Worm (Caenorhabditis elegans) whole organism, late embryonic: ENCODE measurements around the gene atg-3.
"Not testable (repeated sequence)": the region's sequence is repeated elsewhere in the genome, so short reads cannot be mapped to it uniquely, and the experiment has no call there.

Source experiments
- K09A11.1 ChIP-seq: sonication (generic microtip); optimal IDR thresholded peaks from 2 replicates; lab custom pipeline; 2017; ENCODE audit warnings: antibody characterized with exemption, mild to moderate bottlenecking, missing genetic modification characterization, missing compliant biosample characterization; ENCODE audit not compliant: insufficient read depth
- ama-1 ChIP-seq: fragments of 150-350 bp; optimal IDR thresholded peaks from 2 replicates; lab custom pipeline; 2014
- ceh-14 ChIP-seq: sonication (generic microtip); optimal IDR thresholded peaks from 2 replicates; lab custom pipeline; 2016; ENCODE audit warnings: missing genotype, missing genetic modification characterization, missing compliant biosample characterization
- ceh-19 ChIP-seq: fragments of 200-800 bp; sonication (Bioruptor generic); optimal IDR thresholded peaks from 2 replicates; lab custom pipeline; 2018; ENCODE audit warnings: mild to moderate bottlenecking, missing genetic modification characterization, missing compliant biosample characterization
- ceh-22 ChIP-seq: sonication (generic microtip); optimal IDR thresholded peaks from 2 replicates; lab custom pipeline; 2017; ENCODE audit warnings: missing biosample characterization, missing genetic modification characterization
- ceh-31 ChIP-seq: sonication (generic microtip); optimal IDR thresholded peaks from 2 replicates; lab custom pipeline; 2016; ENCODE audit warnings: missing genetic modification characterization, missing compliant biosample characterization
- ceh-6 ChIP-seq: fragments of 200-800 bp; sonication (Bioruptor generic); optimal IDR thresholded peaks from 2 replicates; lab custom pipeline; 2018; ENCODE audit warnings: mild to moderate bottlenecking, missing genetic modification characterization, missing compliant biosample characterization
- ceh-9 ChIP-seq: sonication (generic microtip); optimal IDR thresholded peaks from 2 replicates; lab custom pipeline; 2016; ENCODE audit warnings: mild to moderate bottlenecking, missing genetic modification characterization, inconsistent platforms, missing compliant biosample characterization
- dmd-4 ChIP-seq: sonication (generic microtip); optimal IDR thresholded peaks from 2 replicates; lab custom pipeline; 2016; ENCODE audit warnings: borderline replicate concordance, missing genetic modification characterization, missing compliant biosample characterization
- elt-2 ChIP-seq: sonication (generic microtip); optimal IDR thresholded peaks from 2 replicates; lab custom pipeline; 2016; ENCODE audit warnings: missing genetic modification reagents, missing genetic modification characterization, missing compliant biosample characterization
- elt-4 ChIP-seq: sonication (generic microtip); optimal IDR thresholded peaks from 2 replicates; lab custom pipeline; 2016; ENCODE audit warnings: missing genetic modification characterization, missing compliant biosample characterization
- fkh-10 ChIP-seq: fragments of 150-350 bp; optimal IDR thresholded peaks from 2 replicates; lab custom pipeline; 2014; ENCODE audit warnings: missing biosample characterization, missing genetic modification reagents, missing genetic modification characterization
- gmeb-2 ChIP-seq: sonication (generic microtip); optimal IDR thresholded peaks from 2 replicates; lab custom pipeline; 2016; ENCODE audit warnings: missing genetic modification characterization, inconsistent platforms, missing compliant biosample characterization
- hlh-15 ChIP-seq: sonication (generic microtip); optimal IDR thresholded peaks from 2 replicates; lab custom pipeline; 2016; ENCODE audit warnings: missing genetic modification characterization, missing compliant biosample characterization
- hlh-30 ChIP-seq: sonication (generic microtip); optimal IDR thresholded peaks from 2 replicates; lab custom pipeline; 2017; ENCODE audit warnings: antibody characterized with exemption, missing genetic modification characterization, missing compliant biosample characterization; ENCODE audit not compliant: insufficient read depth
- hlh-8 ChIP-seq: sonication (generic microtip); optimal IDR thresholded peaks from 2 replicates; lab custom pipeline; 2016; ENCODE audit warnings: missing genotype, missing genetic modification characterization, missing compliant biosample characterization
- lin-11 ChIP-seq: fragments of 200-800 bp; sonication (Bioruptor generic); optimal IDR thresholded peaks from 2 replicates; lab custom pipeline; 2018; ENCODE audit warnings: mild to moderate bottlenecking, missing genetic modification characterization, missing compliant biosample characterization
- madf-2 ChIP-seq: sonication (generic microtip); optimal IDR thresholded peaks from 2 replicates; lab custom pipeline; 2017; ENCODE audit warnings: missing genetic modification characterization, missing compliant biosample characterization
- mec-3 ChIP-seq: sonication (generic microtip); optimal IDR thresholded peaks from 2 replicates; lab custom pipeline; 2016; ENCODE audit warnings: borderline replicate concordance, missing genetic modification characterization, missing compliant biosample characterization
- nhr-232 ChIP-seq: sonication (generic microtip); optimal IDR thresholded peaks from 2 replicates; lab custom pipeline; 2016; ENCODE audit warnings: missing genetic modification characterization, missing compliant biosample characterization
- odd-2 ChIP-seq: sonication (generic microtip); optimal IDR thresholded peaks from 2 replicates; lab custom pipeline; 2017; ENCODE audit warnings: antibody characterized with exemption, mild to moderate bottlenecking, missing genetic modification characterization, missing compliant biosample characterization
- pag-3 ChIP-seq: sonication (generic microtip); optimal IDR thresholded peaks from 2 replicates; lab custom pipeline; 2016; ENCODE audit warnings: missing compliant biosample characterization, missing genetic modification characterization, borderline replicate concordance
- pat-9 ChIP-seq: fragments of 200-800 bp; sonication (Bioruptor generic); optimal IDR thresholded peaks from 2 replicates; lab custom pipeline; 2018; ENCODE audit warnings: mild to moderate bottlenecking, missing genetic modification characterization, moderate library complexity, missing compliant biosample characterization
- pha-2 ChIP-seq: sonication (generic microtip); optimal IDR thresholded peaks from 2 replicates; lab custom pipeline; 2017; ENCODE audit warnings: mild to moderate bottlenecking, missing genetic modification characterization, missing compliant biosample characterization
- pros-1 ChIP-seq: fragments of 150-350 bp; optimal IDR thresholded peaks from 2 replicates; lab custom pipeline; 2014; ENCODE audit warnings: missing biosample characterization, missing genetic modification reagents, missing genetic modification characterization
- ref-2 ChIP-seq: sonication (generic microtip); optimal IDR thresholded peaks from 2 replicates; lab custom pipeline; 2016; ENCODE audit warnings: missing genetic modification characterization, missing compliant biosample characterization
- rnt-1 ChIP-seq: sonication (generic microtip); optimal IDR thresholded peaks from 2 replicates; lab custom pipeline; 2016; ENCODE audit warnings: missing genetic modification characterization, missing compliant biosample characterization
- sox-4 ChIP-seq: sonication (generic microtip); optimal IDR thresholded peaks from 2 replicates; lab custom pipeline; 2017; ENCODE audit warnings: mild to moderate bottlenecking, missing genetic modification characterization, inconsistent platforms, missing compliant biosample characterization
- unc-3 ChIP-seq, 2 experiments: fragments of 200-800 bp in 1 of 2; sonication (Bioruptor generic) in 1 of 2; sonication (generic microtip) in 1 of 2; conservative IDR thresholded peaks in 1 of 2; optimal IDR thresholded peaks in 1 of 2; 2 replicates each; pipeline versions ENCODE4 v1.3.6 to Lab custom; 2016 to 2022; ENCODE audit warnings: missing compliant biosample characterization in 2 of 2, missing genetic modification characterization in 2 of 2, missing genetic modification reagents in 1 of 2
- unc-42 ChIP-seq: sonication (generic microtip); optimal IDR thresholded peaks from 2 replicates; lab custom pipeline; 2016; ENCODE audit warnings: missing genotype, missing genetic modification characterization, missing compliant biosample characterization
- ztf-16 ChIP-seq: sonication (generic microtip); optimal IDR thresholded peaks from 2 replicates; lab custom pipeline; 2017; ENCODE audit warnings: missing genetic modification characterization, missing compliant biosample characterization

The atg-3 gene

DNA sequence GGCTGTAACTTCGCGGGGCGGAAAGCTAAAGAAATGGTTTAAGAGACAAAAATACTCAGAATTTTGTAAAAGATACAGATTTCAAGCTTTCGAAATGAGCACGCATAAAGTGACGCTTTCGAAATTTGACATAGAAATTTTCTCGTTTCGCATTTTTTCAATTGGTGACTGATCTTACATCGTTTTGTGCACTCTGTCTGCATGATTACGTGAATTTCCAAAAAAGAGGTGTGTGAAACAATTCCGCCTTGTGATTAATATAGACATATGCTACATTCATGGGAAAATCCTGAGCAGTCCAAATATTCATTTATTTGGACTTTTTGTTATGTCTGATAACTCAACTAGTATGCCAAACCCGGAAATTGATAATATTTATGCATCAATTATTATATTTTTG, 35.4 kb downstream of the atg-3 start, which contains the start of gene srx-12:
TSS of gene srx-12 (plus strand) at position 301 of the 400 bp plus-strand sequence.
- TF ChIP-seq unc-3 (GFP tag; conservative IDR thresholded peaks at IDR 0.05; lab: Robert Waterston, UW) (no peak), unc-3 (tag; optimal IDR thresholded peaks at IDR 0.05; lab: Kevin White, UChicago) (no peak), ztf-16 (tag; lab: Kevin White, UChicago) (no peak), ama-1 (lab: Kevin White, UChicago) (no peak)

DNA sequence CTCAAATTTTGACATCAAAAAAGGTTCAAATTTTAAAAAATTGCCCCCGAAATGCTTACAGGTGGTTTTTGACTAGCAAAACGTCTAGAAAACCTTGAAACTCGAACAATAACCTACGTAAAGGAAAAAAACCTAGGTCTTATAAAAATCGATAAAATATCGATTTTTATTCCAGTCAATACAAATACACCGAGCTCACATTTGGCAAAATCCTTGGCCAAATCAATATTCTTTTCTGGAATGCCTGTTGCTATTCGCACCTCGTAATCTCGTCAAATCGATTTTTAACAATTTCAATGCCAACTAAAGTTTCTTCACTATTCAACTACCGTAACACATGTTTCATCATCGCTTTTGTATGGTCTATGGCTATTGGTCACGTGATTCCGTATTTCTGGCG, 36.7 kb downstream of the atg-3 start:
- TF ChIP-seq pag-3 (tag; lab: Kevin White, UChicago): no peak
- TF ChIP-seq pat-9 (tag; lab: Kevin White, UChicago): no peak
- TF ChIP-seq hlh-30 (tag; lab: Kevin White, UChicago): peak; percentile 66
- TF ChIP-seq, all 69 proteins: peak for 1

DNA sequence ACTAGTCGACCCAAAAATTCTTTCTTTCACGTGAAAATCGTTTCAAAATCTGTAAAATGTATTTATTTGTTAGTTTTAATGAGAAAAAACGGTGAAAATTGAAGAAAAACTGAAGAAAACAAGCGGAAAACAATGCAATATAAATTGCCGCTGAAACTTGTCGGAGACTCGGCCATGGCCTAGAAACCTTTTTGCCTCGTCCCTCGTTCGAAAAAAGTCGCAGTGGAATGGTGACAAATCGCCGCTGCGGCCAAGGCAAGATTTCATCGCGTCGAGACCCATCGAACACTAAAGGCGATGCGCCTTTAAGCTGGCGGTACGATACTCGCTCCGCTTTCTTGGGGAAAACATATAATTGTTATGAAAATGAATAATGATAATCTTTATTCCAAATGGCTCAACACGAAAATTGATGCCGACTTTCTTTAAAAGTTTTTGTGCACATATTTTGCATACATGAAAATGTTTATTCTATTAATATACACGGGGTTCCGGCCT, 41.4 kb downstream of the atg-3 start, which contains the start of gene Y55F3AM.21:
TSS of gene Y55F3AM.21 (minus strand) at position 51 of the 498 bp plus-strand sequence.
- not testable (repeated sequence) for TF ChIP-seq nhr-232; mec-3 (tag; lab: Kevin White, UChicago); K09A11.1

DNA sequence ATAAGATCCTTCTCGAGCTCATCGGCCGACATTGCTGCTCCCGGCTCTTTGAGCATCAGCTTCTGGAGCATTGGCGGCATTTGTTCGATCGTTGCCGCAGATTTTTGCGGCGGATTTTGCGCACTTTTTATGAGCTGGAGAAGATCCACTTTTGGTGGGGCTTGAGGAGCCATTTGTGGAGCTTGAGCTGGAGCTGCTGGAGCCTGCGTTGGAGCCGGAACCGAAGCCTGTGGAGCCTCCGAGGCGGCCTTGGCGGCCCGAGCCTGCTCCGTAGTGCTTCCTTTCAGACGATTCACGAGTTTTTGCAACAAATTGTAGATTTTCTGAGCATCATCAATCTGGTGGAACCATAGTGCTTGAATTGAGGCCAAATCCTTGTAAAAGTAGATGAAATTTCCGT, 43.7 kb downstream of the atg-3 start:
- TF ChIP-seq hlh-15 (tag; lab: Kevin White, UChicago) (no peak), madf-2 (no peak), odd-2 (no peak), fkh-10 (no peak), elt-4 (tag; lab: Kevin White, UChicago) (peak; percentile 12)

DNA sequence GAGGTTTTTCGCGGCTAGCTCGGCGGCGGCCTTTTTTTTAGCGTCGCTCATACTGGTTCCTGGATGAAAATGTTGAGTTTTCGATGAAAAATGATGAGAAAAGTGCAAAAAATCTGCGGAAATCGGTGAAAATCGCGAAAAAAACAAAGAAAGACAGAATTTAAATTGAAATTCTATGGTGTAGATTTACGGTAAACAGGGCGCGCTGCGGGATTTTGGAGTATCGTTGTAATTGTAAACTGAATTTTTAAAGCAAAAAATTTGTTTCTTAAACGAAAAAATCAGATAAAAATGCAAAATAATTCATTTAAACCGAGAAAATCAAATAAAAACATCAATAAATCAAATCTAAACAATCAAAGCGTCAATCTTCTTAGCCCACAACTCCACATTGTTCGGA, 44.4 kb downstream of the atg-3 start, which contains the start of gene dcap-1:
TSS of gene dcap-1 (minus strand) at position 59 of the 400 bp plus-strand sequence.
- no peak for TF ChIP-seq rnt-1
- no peak for TF ChIP-seq pat-9 (tag; lab: Kevin White, UChicago)
- TF ChIP-seq hlh-8 (tag; lab: Kevin White, UChicago): no peak
- no peak for TF ChIP-seq fkh-10
- TF ChIP-seq odd-2: no peak
- TF ChIP-seq ref-2 (tag; lab: Kevin White, UChicago): no peak
- TF ChIP-seq pha-2 (tag; lab: Kevin White, UChicago): no peak
- TF ChIP-seq lin-11 (tag; lab: Kevin White, UChicago): no peak
- TF ChIP-seq ceh-19: no peak
- TF ChIP-seq, all 69 proteins: peak for 0

DNA sequence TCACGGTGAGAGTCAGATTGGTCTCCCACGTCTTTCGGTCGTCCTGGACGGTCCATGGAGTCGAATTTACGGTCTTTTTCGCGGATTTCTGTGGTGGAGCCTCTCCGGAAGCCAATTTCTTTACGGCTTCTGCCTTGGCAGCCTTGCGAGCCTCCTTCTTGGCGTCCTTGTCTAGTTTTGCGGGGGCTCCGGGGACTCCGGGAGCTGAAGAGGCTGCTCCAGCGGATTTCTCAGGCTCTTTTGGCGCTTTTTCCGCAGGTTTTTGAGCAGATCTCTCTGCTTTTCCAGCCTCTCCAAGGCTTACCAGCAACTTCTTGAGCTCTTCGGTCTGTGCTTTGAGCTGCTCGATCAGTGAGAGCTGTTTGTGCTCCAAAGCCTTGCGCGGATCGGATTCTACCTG, 45.4 kb downstream of the atg-3 start:
- TF ChIP-seq lin-11 (tag; lab: Kevin White, UChicago): no peak
- peak; percentile 16 for TF ChIP-seq pros-1
- TF ChIP-seq, all 69 proteins: peak for 1

DNA sequence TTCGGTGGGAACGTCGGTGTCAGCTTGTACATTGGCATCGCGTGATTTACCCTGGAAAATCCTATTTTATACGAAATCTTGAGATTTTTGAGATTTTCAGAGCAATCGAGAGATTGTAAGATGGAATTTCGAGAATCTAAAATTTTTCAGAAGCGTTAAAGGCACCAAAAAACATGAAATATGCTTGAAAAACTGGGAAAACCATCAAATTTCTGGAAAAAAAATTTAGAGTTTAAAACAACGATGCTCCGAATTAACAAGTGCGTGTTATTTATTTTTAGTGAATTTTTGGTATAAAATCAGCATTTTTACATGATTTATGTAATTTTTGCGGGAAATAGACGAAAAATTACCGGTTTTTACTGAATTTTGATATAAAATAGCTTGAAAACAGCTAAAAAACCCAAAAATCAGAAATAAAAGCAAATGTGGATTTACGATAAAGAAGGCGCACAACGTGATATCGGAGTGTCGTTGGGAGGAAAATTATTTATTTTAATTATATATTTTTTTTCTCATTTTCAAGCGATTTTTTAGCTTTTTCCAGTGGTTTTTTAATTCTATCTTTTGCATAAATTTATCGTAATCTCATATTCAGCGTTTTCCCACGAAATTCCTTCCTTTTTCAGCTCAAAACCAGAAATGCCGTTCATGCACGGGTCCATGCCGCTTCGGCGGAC, 46.1 kb downstream of the atg-3 start, which contains the start of the genes Y55F3AM.13 and mrps-25:
TSS of gene Y55F3AM.13 (minus strand) at position 51 of the 680 bp plus-strand sequence.
TSS of gene mrps-25 (plus strand) at position 630 of the 680 bp plus-strand sequence.
- TF ChIP-seq dmd-4 (no peak), elt-2 (tag; lab: Kevin White, UChicago) (peak; percentile 4), ztf-16 (tag; lab: Kevin White, UChicago) (no peak), unc-42 (peak; percentile 18), ceh-22 (tag; lab: Kevin White, UChicago) (no peak), ceh-14 (tag; lab: Kevin White, UChicago) (no peak), ceh-6 (GFP tag; lab: Kevin White, UChicago) (no peak), ceh-31 (tag; lab: Kevin White, UChicago) (no peak), ceh-9 (tag; lab: Kevin White, UChicago) (no peak), gmeb-2 (peak; percentile 11), sox-4 (no peak)
